Worm (Caenorhabditis elegans) whole organism, L1 larva: ENCODE data around the gene R04B5.11.

Experiments
- C04F5.9 ChIP-seq: sonication (generic microtip); optimal IDR thresholded peaks from 2 replicates; lab custom pipeline; 2016; ENCODE audit warnings: missing genetic modification characterization, missing compliant biosample characterization
- C16A3.4 ChIP-seq: fragments of 150-350 bp; optimal IDR thresholded peaks from 2 replicates; lab custom pipeline; 2014; ENCODE audit warnings: missing biosample characterization, missing genetic modification characterization
- C34B4.2 ChIP-seq: sonication (generic microtip); optimal IDR thresholded peaks from 2 replicates; lab custom pipeline; 2017; ENCODE audit warnings: mild to moderate bottlenecking, missing genetic modification characterization, missing compliant biosample characterization
- blmp-1 ChIP-seq: fragments of 150-350 bp; optimal IDR thresholded peaks from 2 replicates; lab custom pipeline; 2014; ENCODE audit warnings: missing biosample characterization, missing genetic modification characterization
- efl-1 ChIP-seq, 4 experiments: fragments of 150-350 bp; optimal IDR thresholded peaks in 3 of 4; peaks in 1 of 4; 1 replicate in 1 of 4; 2 replicates in 3 of 4; lab custom pipeline; 2014; ENCODE audit warnings: missing biosample characterization in 2 of 4, missing genetic modification characterization in 2 of 4, missing genetic modification reagents in 2 of 4
- egl-27 ChIP-seq, 2 experiments: fragments of 150-350 bp in 1 of 2; sonication (generic microtip); optimal IDR thresholded peaks; 3 replicates each; lab custom pipeline; 2017 to 2018; ENCODE audit warnings: missing biosample characterization in 2 of 2, missing genetic modification characterization in 2 of 2, missing genetic modification reagents in 2 of 2
- elt-2 ChIP-seq: sonication (generic microtip); optimal IDR thresholded peaks from 2 replicates; lab custom pipeline; 2016; ENCODE audit warnings: missing genetic modification characterization, mild to moderate bottlenecking, inconsistent platforms, missing compliant biosample characterization, missing genetic modification reagents
- elt-3 ChIP-seq, 6 experiments: fragments of 150-350 bp in 1 of 6; sonication (generic microtip); optimal IDR thresholded peaks; 2 replicates each; lab custom pipeline; 2017 to 2018; ENCODE audit warnings: missing biosample characterization in 6 of 6, missing genetic modification characterization in 6 of 6, inconsistent platforms in 1 of 6
- ets-5 ChIP-seq: fragments of 200-800 bp; sonication (Bioruptor generic); IDR thresholded peaks from 2 replicates; pipeline ENCODE4 v1.3.6; 2022; ENCODE audit warnings: missing genetic modification characterization, missing compliant biosample characterization
- fkh-8 ChIP-seq: sonication (generic microtip); optimal IDR thresholded peaks from 2 replicates; lab custom pipeline; 2016; ENCODE audit warnings: mild to moderate bottlenecking, missing genetic modification characterization, missing compliant biosample characterization
- isw-1 ChIP-seq: fragments of 200-800 bp; sonication (Bioruptor generic); IDR thresholded peaks from 2 replicates; pipeline ENCODE4 v1.3.6; 2022; ENCODE audit warnings: missing genetic modification characterization, missing compliant biosample characterization
- lin-14 ChIP-seq: fragments of 200-800 bp; sonication (Bioruptor generic); optimal IDR thresholded peaks from 2 replicates; lab custom pipeline; 2018; ENCODE audit warnings: mild to moderate bottlenecking, missing genetic modification characterization, moderate library complexity, missing compliant biosample characterization
- lin-35 ChIP-seq, 2 experiments: fragments of 150-350 bp; optimal IDR thresholded peaks; 2 replicates each; lab custom pipeline; 2014; ENCODE audit warnings: missing biosample characterization in 2 of 2, missing genetic modification characterization in 2 of 2, missing genetic modification reagents in 2 of 2
- lsy-2 ChIP-seq, 2 experiments: fragments of 150-350 bp; optimal IDR thresholded peaks; 2 replicates each; lab custom pipeline; 2014; ENCODE audit warnings: missing biosample characterization in 2 of 2, missing genetic modification characterization in 2 of 2
- mab-9 ChIP-seq: fragments of 200-800 bp; sonication (Bioruptor generic); IDR thresholded peaks from 2 replicates; pipeline ENCODE4 v1.3.6; 2022; ENCODE audit warnings: missing genetic modification reagents, missing genetic modification characterization, missing compliant biosample characterization
- mdl-1 ChIP-seq, 2 experiments: fragments of 150-350 bp; optimal IDR thresholded peaks; 2 replicates each; lab custom pipeline; 2014 to 2017; ENCODE audit warnings: missing biosample characterization in 2 of 2, missing genetic modification characterization in 2 of 2, inconsistent platforms in 1 of 2
- nhr-20 ChIP-seq: sonication (generic microtip); optimal IDR thresholded peaks from 2 replicates; lab custom pipeline; 2016; ENCODE audit warnings: mild to moderate bottlenecking, missing genetic modification characterization, missing compliant biosample characterization
- nhr-237 ChIP-seq: fragments of 150-350 bp; optimal IDR thresholded peaks from 2 replicates; lab custom pipeline; 2014; ENCODE audit warnings: missing biosample characterization, missing genetic modification characterization
- nhr-28 ChIP-seq: fragments of 150-350 bp; optimal IDR thresholded peaks from 2 replicates; lab custom pipeline; 2014; ENCODE audit warnings: missing biosample characterization, missing genetic modification characterization
- nhr-71 ChIP-seq: sonication (generic microtip); optimal IDR thresholded peaks from 2 replicates; lab custom pipeline; 2016; ENCODE audit warnings: mild to moderate bottlenecking, missing genetic modification characterization, moderate library complexity, missing compliant biosample characterization
- nhr-77 ChIP-seq: fragments of 150-350 bp; optimal IDR thresholded peaks from 2 replicates; lab custom pipeline; 2014; ENCODE audit warnings: missing biosample characterization, missing genetic modification characterization
- nhr-85 ChIP-seq: sonication (generic microtip); peaks from one replicate; lab custom pipeline; 2016; ENCODE audit warnings: missing genetic modification characterization, inconsistent platforms, missing compliant biosample characterization
- nhr-90 ChIP-seq: sonication (generic microtip); optimal IDR thresholded peaks from 2 replicates; lab custom pipeline; 2016; ENCODE audit warnings: mild to moderate bottlenecking, missing genetic modification characterization, missing compliant biosample characterization; ENCODE audit not compliant: poor library complexity
- rnt-1 ChIP-seq: sonication (generic microtip); optimal IDR thresholded peaks from 2 replicates; lab custom pipeline; 2016; ENCODE audit warnings: mild to moderate bottlenecking, missing genetic modification characterization, moderate library complexity, missing compliant biosample characterization
- sptf-1 ChIP-seq: fragments of 150-350 bp; optimal IDR thresholded peaks from 2 replicates; lab custom pipeline; 2014; ENCODE audit warnings: missing biosample characterization, missing genetic modification characterization
- swsn-7 ChIP-seq: sonication (generic microtip); optimal IDR thresholded peaks from 2 replicates; lab custom pipeline; 2016; ENCODE audit warnings: missing genetic modification characterization, missing compliant biosample characterization
- tbx-2 ChIP-seq: sonication (generic microtip); optimal IDR thresholded peaks from 2 replicates; lab custom pipeline; 2016; ENCODE audit warnings: missing genetic modification characterization, missing compliant biosample characterization
- tlp-1 ChIP-seq: fragments of 150-350 bp; optimal IDR thresholded peaks from 2 replicates; lab custom pipeline; 2014; ENCODE audit warnings: missing biosample characterization, missing genetic modification characterization
- unc-30 ChIP-seq: sonication (generic microtip); optimal IDR thresholded peaks from 2 replicates; lab custom pipeline; 2017; ENCODE audit warnings: missing biosample characterization, missing genetic modification characterization
- unc-62 ChIP-seq: fragments of 150-350 bp; optimal IDR thresholded peaks from 2 replicates; lab custom pipeline; 2014; ENCODE audit warnings: missing biosample characterization, missing genetic modification reagents, missing genetic modification characterization
- vab-15 ChIP-seq: sonication (generic microtip); optimal IDR thresholded peaks from 2 replicates; lab custom pipeline; 2017; ENCODE audit warnings: missing genotype, mild to moderate bottlenecking, missing genetic modification characterization, missing compliant biosample characterization
- xbp-1 ChIP-seq: sonication (generic microtip); optimal IDR thresholded peaks from 2 replicates; lab custom pipeline; 2016; ENCODE audit warnings: missing genetic modification characterization, missing compliant biosample characterization
- ztf-4 ChIP-seq: fragments of 150-350 bp; optimal IDR thresholded peaks from 2 replicates; lab custom pipeline; 2014; ENCODE audit warnings: missing biosample characterization, missing genetic modification characterization

The R04B5.11 gene

DNA sequence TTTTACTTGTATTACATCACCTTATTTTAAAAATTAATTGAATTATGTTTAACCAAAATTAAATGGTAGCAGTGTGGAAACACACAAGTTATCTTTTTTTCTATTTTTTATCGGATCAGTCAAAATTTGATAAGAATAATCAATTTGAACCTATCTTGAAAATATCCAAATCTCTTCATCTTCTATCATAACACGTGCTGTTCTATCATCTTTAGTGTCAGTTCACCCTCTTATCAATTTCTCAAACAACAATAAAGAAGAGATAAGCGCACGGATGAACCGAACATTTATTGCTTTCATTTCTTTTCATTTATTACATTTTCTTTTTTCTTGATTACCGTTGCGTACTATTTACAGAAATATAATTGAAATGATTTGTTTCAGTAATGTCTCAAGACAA lies 3.9 kb downstream of the R04B5.11 start, which contains the start of gene R04B5.5 (continued):
- TF ChIP-seq blmp-1 (tag; lab: Kevin White, UChicago) (peak; percentile 75), mab-9 (GFP tag; lab: Robert Waterston, UW) (no peak), nhr-237 (tag; lab: Kevin White, UChicago) (no peak), mdl-1 (tag; optimal IDR thresholded peaks at IDR 0.05; lab: Kevin White, UChicago) (peak in 1 of 2 experiments; percentile 10), unc-62 (GFP tag; lab: Kevin White, UChicago) (no peak), swsn-7 (tag; lab: Kevin White, UChicago) (no peak), lin-35 (GFP tag; optimal IDR thresholded peaks at IDR 0.05; lab: Kevin White, UChicago) (peak in 1 of 2 experiments; percentile 30), nhr-28 (tag; lab: Kevin White, UChicago) (no peak), C16A3.4 (tag; lab: Kevin White, UChicago) (no peak), unc-30 (no peak), tlp-1 (tag; lab: Kevin White, UChicago) (peak; percentile 1), nhr-90 (tag; lab: Kevin White, UChicago) (peak; percentile 48), elt-2 (tag; lab: Kevin White, UChicago) (peak; percentile 82), egl-27 (tag; optimal IDR thresholded peaks at IDR 0.05; lab: Kevin White, UChicago) (no peak), isw-1 (GFP tag; lab: Robert Waterston, UW) (no peak), lsy-2 (tag; optimal IDR thresholded peaks at IDR 0.05; lab: Kevin White, UChicago) (no peak)

ce11 chrV:10086141-10086540 lies 4.9 kb downstream of the R04B5.11 start:
- TF ChIP-seq sptf-1 (tag; lab: Kevin White, UChicago) (no peak), rnt-1 (tag; lab: Kevin White, UChicago) (peak; percentile 31), lin-14 (GFP tag; lab: Kevin White, UChicago) (peak; percentile 6), C34B4.2 (tag; lab: Kevin White, UChicago) (no peak), ets-5 (no peak)
- TF ChIP-seq, all 84 proteins: peak for 2

DNA sequence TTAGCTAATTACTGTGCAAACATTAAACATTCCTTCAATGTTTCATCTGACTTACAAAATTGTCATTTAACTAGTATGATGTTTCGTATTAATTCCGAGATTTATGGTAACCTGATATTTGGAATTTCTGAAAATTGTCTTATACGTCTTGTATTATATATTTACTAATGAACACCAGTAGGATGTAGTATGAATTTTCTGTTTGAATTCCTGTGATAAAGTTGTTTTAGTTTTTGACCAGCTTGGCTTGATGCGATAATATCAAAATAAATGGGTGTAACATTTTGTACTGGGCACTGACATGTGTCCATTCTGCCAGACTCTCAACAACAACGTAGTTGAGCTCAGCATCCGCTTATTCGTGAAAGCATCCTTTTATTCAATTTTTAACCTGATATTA lies 6.2 kb downstream of the R04B5.11 start, which contains the start of gene R04B5.6:
TSS of gene R04B5.6 (plus strand) at position 301 of the 400 bp plus-strand sequence.
- TF ChIP-seq fkh-8 (tag; lab: Kevin White, UChicago), result no peak
- no peak for TF ChIP-seq tbx-2 (tag; lab: Kevin White, UChicago)
- peak; percentile 37 for TF ChIP-seq nhr-85 (tag; lab: Kevin White, UChicago)
- TF ChIP-seq, all 84 proteins: peak for 1

DNA sequence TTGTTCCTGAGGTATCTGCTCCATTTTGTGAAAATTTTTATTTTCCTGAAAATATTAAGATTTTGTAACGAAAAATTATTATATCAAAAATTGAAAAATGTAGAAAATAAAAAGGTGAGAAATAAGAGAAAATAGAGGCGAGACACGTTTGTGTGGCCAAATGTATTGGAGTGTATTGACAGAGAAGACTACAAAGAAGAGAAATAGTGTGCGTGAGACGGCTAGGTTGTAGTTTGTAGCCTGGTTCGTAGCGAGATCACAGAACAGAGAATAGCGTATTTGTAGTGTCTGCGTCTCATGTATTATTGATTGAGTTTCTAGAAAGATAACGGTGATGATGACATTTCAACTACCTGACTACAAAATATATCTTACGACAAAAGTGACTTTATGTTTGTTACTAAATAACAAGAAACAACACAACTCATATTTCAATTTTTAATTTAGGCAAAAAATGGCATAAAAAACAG lies 7.0 kb downstream of the R04B5.11 start, which contains the start of gene nhr-12:
TSS of gene nhr-12 (minus strand) at position 51 of the 470 bp plus-strand sequence.
- TF ChIP-seq nhr-20 (tag; lab: Kevin White, UChicago) (peak; percentile 59), efl-1 (optimal IDR thresholded peaks at IDR 0.05; lab: Kevin White, UChicago) (peak; percentile 1 to 9), efl-1 (GFP tag; optimal IDR thresholded peaks at IDR 0.05 in 1 of 2; lab: Kevin White, UChicago) (no peak), blmp-1 (tag; lab: Kevin White, UChicago) (peak; percentile 8), vab-15 (tag; lab: Kevin White, UChicago) (no peak), sptf-1 (tag; lab: Kevin White, UChicago) (no peak), C04F5.9 (no peak), nhr-71 (tag; lab: Kevin White, UChicago) (peak; percentile 50), lin-35 (GFP tag; optimal IDR thresholded peaks at IDR 0.05; lab: Kevin White, UChicago) (peak in 1 of 2 experiments; percentile 7)

ce11 chrV:10081636-10082035 lies 9.4 kb downstream of the R04B5.11 start, which contains the start of gene nhr-205:
TSS of gene nhr-205 (minus strand) at chrV:10081776.
- no peak for TF ChIP-seq xbp-1
- TF ChIP-seq nhr-77, result peak; percentile 12
- no peak for TF ChIP-seq C16A3.4 (tag; lab: Kevin White, UChicago)
- no peak for TF ChIP-seq rnt-1 (tag; lab: Kevin White, UChicago)
- TF ChIP-seq efl-1 (optimal IDR thresholded peaks at IDR 0.05; lab: Kevin White, UChicago), result no peak
- peak in 1 of 2 experiments; percentile 51 for TF ChIP-seq efl-1 (GFP tag; optimal IDR thresholded peaks at IDR 0.05 in 1 of 2; lab: Kevin White, UChicago)
- peak in 1 of 6 experiments; percentile 2 for TF ChIP-seq elt-3 (tag; optimal IDR thresholded peaks at IDR 0.05; lab: Kevin White, UChicago)
- no peak for TF ChIP-seq ztf-4 (tag; lab: Kevin White, UChicago)
- peak; percentile 12 for TF ChIP-seq nhr-20 (tag; lab: Kevin White, UChicago)
- no peak for TF ChIP-seq unc-62 (GFP tag; lab: Kevin White, UChicago)
- TF ChIP-seq, all 84 proteins: peak for 4
